Fruit fly (Drosophila melanogaster): ENCODE data around the gene CG8219.
A peak's percentile ranks its signal among the peaks of the same experiment; 100 is the strongest.

Gene CG8219

DNA sequence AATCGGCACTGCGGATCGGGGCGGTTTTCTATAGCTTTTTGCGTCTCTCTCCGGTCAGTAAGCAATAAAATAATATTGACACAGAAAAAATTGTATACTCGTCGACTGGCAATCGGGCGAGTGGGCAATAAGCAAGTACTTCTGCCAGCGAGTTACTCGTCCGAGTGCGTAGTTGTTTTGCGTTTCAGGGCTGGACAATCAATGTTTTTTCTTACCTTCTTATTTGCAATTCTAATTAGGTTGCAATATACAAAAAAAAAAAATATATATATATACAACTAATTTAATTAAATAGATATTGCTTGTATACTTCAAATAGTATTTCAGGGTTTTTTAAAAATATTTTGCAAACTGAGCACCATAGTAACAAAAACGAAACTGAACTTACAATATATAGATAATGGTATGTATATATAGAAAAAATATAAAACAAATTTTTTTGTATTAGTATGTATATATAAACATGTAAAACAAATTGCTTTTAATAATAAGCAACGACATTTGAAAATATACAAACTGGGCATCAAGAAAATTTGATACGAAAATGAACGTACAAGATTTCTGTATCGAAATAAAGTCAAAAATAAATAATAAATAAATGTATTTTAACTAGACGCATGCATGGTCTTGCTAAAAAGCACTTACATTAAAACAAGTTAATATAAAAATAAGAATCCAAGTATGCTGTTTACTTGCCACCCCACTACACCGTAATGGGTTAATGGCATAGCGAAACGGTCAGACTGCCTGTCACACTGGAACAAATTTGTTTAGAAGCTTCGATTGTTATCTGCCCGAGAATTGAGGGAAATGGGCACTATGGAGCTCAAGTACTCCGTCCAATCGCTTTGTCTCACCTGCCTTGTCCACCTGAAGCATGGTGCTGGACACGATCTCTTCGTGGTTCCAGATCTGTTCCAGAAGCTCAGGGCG is 11.0 kb upstream of the CG8219 start, which contains the start of the genes D19A and CG7386 (continued):
- no peak for TF ChIP-seq CG4707 (GFP tag; optimal IDR thresholded peaks at IDR 0.05)
- no peak for TF ChIP-seq corto (GFP tag; optimal IDR thresholded peaks at IDR 0.05)
- no peak for TF ChIP-seq CG12299 (tag; optimal IDR thresholded peaks at IDR 0.05)
- TF ChIP-seq CG11504 (tag; optimal IDR thresholded peaks at IDR 0.05): peak; percentile 61
- no peak for TF ChIP-seq CG2875 (GFP tag; optimal IDR thresholded peaks at IDR 0.05)
- no peak for TF ChIP-seq abd-A (tag; optimal IDR thresholded peaks at IDR 0.05)
- TF ChIP-seq Fer3 (tag; optimal IDR thresholded peaks at IDR 0.05): peak; percentile 54
- TF ChIP-seq knrl (GFP tag; IDR thresholded peaks at IDR 0.05; ENCODE audit: partially characterized antibody): peak; percentile 39; the same call in 2 of the 3 replicates
- peak; percentile 53; the same call in 2 of the 3 replicates for TF ChIP-seq CG11093 (GFP tag; IDR thresholded peaks at IDR 0.05)
- TF ChIP-seq rib (GFP tag; IDR thresholded peaks at IDR 0.05): no peak
- peak; percentile 67; the same call in 2 of the 3 replicates for TF ChIP-seq ase (GFP tag; IDR thresholded peaks at IDR 0.05)
- no peak for TF ChIP-seq CG6813 (GFP tag; optimal IDR thresholded peaks at IDR 0.05)
- TF ChIP-seq bsh (GFP tag; optimal IDR thresholded peaks at IDR 0.05): peak in 1 of 2 experiments; percentile 55
- peak; percentile 50 for TF ChIP-seq shn (GFP tag; optimal IDR thresholded peaks at IDR 0.05)
- TF ChIP-seq pros (GFP tag; optimal IDR thresholded peaks at IDR 0.05): no peak
- 0 out of 2 replicates have a peak, but pooled peaks have one; percentile 38 for TF ChIP-seq CG32767 (GFP tag; IDR thresholded peaks at IDR 0.05)
- peak; percentile 2 for TF ChIP-seq ERR (GFP tag; optimal IDR thresholded peaks at IDR 0.05)
- TF ChIP-seq CG18011 (GFP tag; optimal IDR thresholded peaks at IDR 0.05): no peak
- peak; percentile 5 for TF ChIP-seq Chrac-16 (GFP tag; optimal IDR thresholded peaks at IDR 0.05)
- peak; percentile 70 for TF ChIP-seq lilli (GFP tag; optimal IDR thresholded peaks at IDR 0.05)
- peak; percentile 61 for TF ChIP-seq phol (tag; optimal IDR thresholded peaks at IDR 0.05)
- TF ChIP-seq Hr51 (GFP tag; optimal IDR thresholded peaks at IDR 0.05): peak; percentile 17 to 49
- no peak for TF ChIP-seq dimm (GFP tag; IDR thresholded peaks at IDR 0.05)
- TF ChIP-seq amos (GFP tag; IDR thresholded peaks at IDR 0.05; ENCODE audit: partially characterized antibody): peak; percentile 34; the same call in 1 of the 2 replicates
- TF ChIP-seq ems (GFP tag; optimal IDR thresholded peaks at IDR 0.05): no peak
- TF ChIP-seq CG2712 (tag; optimal IDR thresholded peaks at IDR 0.05): peak; percentile 70
- peak; percentile 59 for TF ChIP-seq H2.0 (GFP tag; IDR thresholded peaks at IDR 0.05)
- peak; percentile 100 for TF ChIP-seq CG12155 (GFP tag; optimal IDR thresholded peaks at IDR 0.05)
- TF ChIP-seq Nf-YA (GFP tag; IDR thresholded peaks at IDR 0.05): 0 out of 2 replicates have a peak, but pooled peaks have one; percentile 14
- TF ChIP-seq Nf-YC (tag; optimal IDR thresholded peaks at IDR 0.05): peak; percentile 63
- TF ChIP-seq CG11560 (tag; IDR thresholded peaks at IDR 0.05): no peak
- TF ChIP-seq ttk (GFP tag; IDR thresholded peaks at IDR 0.05): peak; percentile 37; the same call in 1 of the 2 replicates
- TF ChIP-seq CG15011 (GFP tag; optimal IDR thresholded peaks at IDR 0.05): no peak
- TF ChIP-seq tin (GFP tag; optimal IDR thresholded peaks at IDR 0.05): peak; percentile 43
- TF ChIP-seq CG2678 (tag; optimal IDR thresholded peaks at IDR 0.05): peak; percentile 71
- no peak for TF ChIP-seq Six4 (GFP tag; optimal IDR thresholded peaks at IDR 0.05)
- peak; percentile 50 for TF ChIP-seq Bteb2 (GFP tag; optimal IDR thresholded peaks at IDR 0.05)
- TF ChIP-seq CG18764 (GFP tag; optimal IDR thresholded peaks at IDR 0.05): peak; percentile 4
- TF ChIP-seq slou (GFP tag; optimal IDR thresholded peaks at IDR 0.05): peak; percentile 28
- TF ChIP-seq Poxn (GFP tag; IDR thresholded peaks at IDR 0.05): no peak
- TF ChIP-seq Max (GFP tag; optimal IDR thresholded peaks at IDR 0.05): peak; percentile 31
- TF ChIP-seq pfk (GFP tag; optimal IDR thresholded peaks at IDR 0.05): no peak
- peak; percentile 25 for TF ChIP-seq CG4328 (GFP tag; optimal IDR thresholded peaks at IDR 0.05)
- no peak for TF ChIP-seq Adf1 (GFP tag; IDR thresholded peaks at IDR 0.05)
- TF ChIP-seq Camta (GFP tag; optimal IDR thresholded peaks at IDR 0.05): no peak
- TF ChIP-seq Scr (GFP tag; IDR thresholded peaks at IDR 0.05; ENCODE audit: partially characterized antibody): no peak
- TF ChIP-seq org-1 (GFP tag; optimal IDR thresholded peaks at IDR 0.05): no peak
- no peak for TF ChIP-seq CkIIα-i1 (GFP tag; IDR thresholded peaks at IDR 0.05)
